Fruit fly (Drosophila melanogaster): ENCODE measurements around the gene CG10650.

CG10650 gene

DNA sequence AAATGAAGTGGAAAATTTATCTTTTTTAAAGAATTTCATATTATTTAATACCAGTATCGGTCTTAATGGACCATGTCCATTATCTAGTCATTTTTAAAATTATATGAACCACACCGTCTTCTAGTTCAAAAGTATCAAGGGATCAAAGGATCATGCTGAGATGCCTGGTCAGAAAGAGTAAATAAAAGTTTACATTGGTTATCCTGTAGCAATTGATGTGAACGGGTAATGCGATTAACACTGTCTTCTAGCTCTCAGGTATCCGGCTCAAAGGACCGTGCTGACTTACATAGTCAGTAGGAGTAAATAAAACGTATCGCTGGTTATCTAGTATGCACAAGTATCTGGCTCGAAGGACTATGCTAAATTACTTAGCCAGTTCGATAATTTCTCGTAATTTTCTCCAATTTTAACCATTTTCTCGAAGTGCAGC lies 23.4 kb upstream of the CG10650 start (continued):
- peak; percentile 55 for TF ChIP-seq dmrt99B (tag; optimal IDR thresholded peaks at IDR 0.05)
- 0 out of 3 replicates have a peak, but pooled peaks have one; percentile 32 for TF ChIP-seq dysf (GFP tag; IDR thresholded peaks at IDR 0.05)
- no peak for TF ChIP-seq CG9817 (tag; optimal IDR thresholded peaks at IDR 0.05)
- no peak for TF ChIP-seq gce (GFP tag; IDR thresholded peaks at IDR 0.05)
- TF ChIP-seq prd (optimal IDR thresholded peaks at IDR 0.05), result no peak
- TF ChIP-seq prd (GFP tag; IDR thresholded peaks at IDR 0.05), result peak; percentile 5; the same call in 1 of the 3 replicates
- no peak for TF ChIP-seq tgo (GFP tag; IDR thresholded peaks at IDR 0.05)
- no peak for TF ChIP-seq CG18011 (GFP tag; optimal IDR thresholded peaks at IDR 0.05)
- no peak for TF ChIP-seq otp (GFP tag; IDR thresholded peaks at IDR 0.05)
- TF ChIP-seq CG4404 (GFP tag; IDR thresholded peaks at IDR 0.05), result no peak
- peak; percentile 8 for TF ChIP-seq CG6813 (GFP tag; optimal IDR thresholded peaks at IDR 0.05)
- no peak for TF ChIP-seq ash1 (GFP tag; optimal IDR thresholded peaks at IDR 0.05)
- TF ChIP-seq CG42726 (GFP tag; IDR thresholded peaks at IDR 0.05; ENCODE audit: partially characterized antibody), result no peak
- no peak for TF ChIP-seq Atf-2 (GFP tag; optimal IDR thresholded peaks at IDR 0.05)
- TF ChIP-seq Camta (GFP tag; optimal IDR thresholded peaks at IDR 0.05), result no peak
- peak; percentile 27 for TF ChIP-seq grau (tag; optimal IDR thresholded peaks at IDR 0.05)
- no peak for TF ChIP-seq CG33557 (GFP tag; optimal IDR thresholded peaks at IDR 0.05)
- peak; percentile 48 for TF ChIP-seq Oli (tag; optimal IDR thresholded peaks at IDR 0.05)
- no peak for TF ChIP-seq croc (GFP tag; conservative IDR thresholded peaks at IDR 0.05)

DNA sequence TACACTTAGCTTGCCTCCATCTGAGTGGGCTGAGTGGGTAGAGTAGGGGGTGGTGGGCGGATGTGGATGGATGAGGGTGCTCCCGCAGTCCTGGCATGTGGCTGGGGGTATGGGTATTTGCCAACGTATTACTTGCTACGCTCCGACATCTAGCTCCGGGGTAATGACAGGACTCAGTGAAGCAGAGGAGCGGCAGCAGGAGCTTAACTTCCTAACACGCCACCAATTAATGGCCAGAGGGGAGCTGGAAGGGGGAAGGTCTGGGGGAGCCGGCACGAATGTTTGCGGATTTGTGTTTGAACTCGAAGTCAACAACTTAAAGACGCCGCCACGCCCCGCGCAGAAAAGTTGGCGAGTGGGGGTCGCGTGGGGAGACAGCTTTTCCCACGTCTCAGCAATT lies 22.5 kb upstream of the CG10650 start:
- peak; percentile 7 for TF ChIP-seq Med (GFP tag)
- TF ChIP-seq Adf1 (GFP tag; IDR thresholded peaks at IDR 0.05), result peak; percentile 34; the same call in 1 of the 2 replicates
- TF ChIP-seq CG3407 (GFP tag; optimal IDR thresholded peaks at IDR 0.05), result no peak
- TF ChIP-seq ash1 (GFP tag; optimal IDR thresholded peaks at IDR 0.05), result no peak
- TF ChIP-seq Ets65A (GFP tag), result peak; percentile 69
- no peak for TF ChIP-seq CG7745 (tag; optimal IDR thresholded peaks at IDR 0.05)
- no peak for TF ChIP-seq pnt (GFP tag; optimal IDR thresholded peaks at IDR 0.05)
- TF ChIP-seq lmd (GFP tag; IDR thresholded peaks at IDR 0.05), result no peak
- TF ChIP-seq Max (GFP tag; optimal IDR thresholded peaks at IDR 0.05), result no peak
- TF ChIP-seq CG18262 (tag; optimal IDR thresholded peaks at IDR 0.05), result no peak
- TF ChIP-seq CG4360 (GFP tag; IDR thresholded peaks at IDR 0.05), result no peak
- TF ChIP-seq CG18599 (GFP tag; optimal IDR thresholded peaks at IDR 0.05), result peak; percentile 53
- no peak for TF ChIP-seq knrl (GFP tag; IDR thresholded peaks at IDR 0.05; ENCODE audit: partially characterized antibody)
- TF ChIP-seq ci (GFP tag; IDR thresholded peaks at IDR 0.05), result 0 out of 3 replicates have a peak, but pooled peaks have one; percentile 15
- TF ChIP-seq al (GFP tag; IDR thresholded peaks at IDR 0.05), result no peak
- no peak for TF ChIP-seq shn (GFP tag; optimal IDR thresholded peaks at IDR 0.05)
- no peak for TF ChIP-seq ham (GFP tag; IDR thresholded peaks at IDR 0.05)
- no peak for TF ChIP-seq zen2 (GFP tag; IDR thresholded peaks at IDR 0.05; ENCODE audit: partially characterized antibody)
- no peak for TF ChIP-seq CG7839 (tag; optimal IDR thresholded peaks at IDR 0.05)
- no peak for TF ChIP-seq CG42726 (GFP tag; IDR thresholded peaks at IDR 0.05; ENCODE audit: partially characterized antibody)
- peak; percentile 4 for TF ChIP-seq sd (tag; optimal IDR thresholded peaks at IDR 0.05)
- TF ChIP-seq unpg (GFP tag; optimal IDR thresholded peaks at IDR 0.05), result no peak
- no peak for TF ChIP-seq Hmr (GFP tag; optimal IDR thresholded peaks at IDR 0.05)
- TF ChIP-seq crol (GFP tag; IDR thresholded peaks at IDR 0.05), result peak; percentile 70
- no peak for TF ChIP-seq CG10979 (tag; optimal IDR thresholded peaks at IDR 0.05)
- no peak for TF ChIP-seq pum (GFP tag; optimal IDR thresholded peaks at IDR 0.05)
- no peak for TF ChIP-seq YL-1 (GFP tag; optimal IDR thresholded peaks at IDR 0.05)
- no peak for TF ChIP-seq crp (GFP tag; optimal IDR thresholded peaks at IDR 0.05)
- no peak for TF ChIP-seq pan (optimal IDR thresholded peaks at IDR 0.05)
- TF ChIP-seq pan (GFP tag; optimal IDR thresholded peaks at IDR 0.05 in 1 of 2, IDR thresholded peaks at IDR 0.05 in 1 of 2), result no peak
- no peak for TF ChIP-seq zfh1 (GFP tag; IDR thresholded peaks at IDR 0.05)
- TF ChIP-seq Opbp (GFP tag; IDR thresholded peaks at IDR 0.05; ENCODE audit: partially characterized antibody), result no peak
- peak; percentile 92 for TF ChIP-seq Hey (tag; optimal IDR thresholded peaks at IDR 0.05)
- peak; percentile 74 for TF ChIP-seq CG10543 (GFP tag; optimal IDR thresholded peaks at IDR 0.05)

All from whole organism, embryonic.